Worm (Caenorhabditis elegans) whole organism, L1 larva: ENCODE data around the gene C25E10.13.

Experiments used
- C04F5.9 ChIP-seq: sonication (generic microtip); optimal IDR thresholded peaks from 2 replicates; lab custom pipeline; 2016; ENCODE audit warnings: missing genetic modification characterization, missing compliant biosample characterization
- aly-2 ChIP-seq: fragments of 150-350 bp; optimal IDR thresholded peaks from 2 replicates; lab custom pipeline; 2014; ENCODE audit warnings: missing biosample characterization, missing genetic modification characterization
- ama-1 ChIP-seq: fragments of 150-350 bp; optimal IDR thresholded peaks from 2 replicates; lab custom pipeline; 2014
- blmp-1 ChIP-seq: fragments of 150-350 bp; optimal IDR thresholded peaks from 2 replicates; lab custom pipeline; 2014; ENCODE audit warnings: missing biosample characterization, missing genetic modification characterization
- ceh-63 ChIP-seq: fragments of 200-800 bp; sonication (Bioruptor generic); optimal IDR thresholded peaks from 2 replicates; lab custom pipeline; 2018; ENCODE audit warnings: mild to moderate bottlenecking, missing genetic modification characterization, missing compliant biosample characterization
- ceh-8 ChIP-seq: fragments of 200-800 bp; sonication (Bioruptor generic); optimal IDR thresholded peaks from 2 replicates; lab custom pipeline; 2018; ENCODE audit warnings: mild to moderate bottlenecking, missing genetic modification characterization, moderate library complexity, missing compliant biosample characterization
- ceh-82 ChIP-seq, 3 experiments: fragments of 150-350 bp in 1 of 3; sonication (generic microtip) in 2 of 3; optimal IDR thresholded peaks; 2 replicates each; lab custom pipeline; 2014 to 2017; ENCODE audit warnings: missing biosample characterization in 3 of 3, missing genetic modification characterization in 3 of 3
- ceh-88 ChIP-seq: fragments of 200-800 bp; sonication (Bioruptor generic); IDR thresholded peaks from 2 replicates; pipeline ENCODE4 v1.3.6; 2022; ENCODE audit warnings: missing genetic modification characterization, missing compliant biosample characterization
- ceh-90 ChIP-seq: sonication (generic microtip); optimal IDR thresholded peaks from 2 replicates; lab custom pipeline; 2016; ENCODE audit warnings: missing genetic modification characterization, missing compliant biosample characterization
- ces-1 ChIP-seq: fragments of 150-350 bp; optimal IDR thresholded peaks from 2 replicates; lab custom pipeline; 2014; ENCODE audit warnings: missing biosample characterization, missing genetic modification reagents, missing genetic modification characterization
- dsc-1 ChIP-seq: sonication (generic microtip); optimal IDR thresholded peaks from 2 replicates; lab custom pipeline; 2016; ENCODE audit warnings: mild to moderate bottlenecking, missing genetic modification characterization, missing compliant biosample characterization
- egl-27 ChIP-seq, 2 experiments: fragments of 150-350 bp in 1 of 2; sonication (generic microtip); optimal IDR thresholded peaks; 3 replicates each; lab custom pipeline; 2017 to 2018; ENCODE audit warnings: missing biosample characterization in 2 of 2, missing genetic modification characterization in 2 of 2, missing genetic modification reagents in 2 of 2
- elt-2 ChIP-seq: sonication (generic microtip); optimal IDR thresholded peaks from 2 replicates; lab custom pipeline; 2016; ENCODE audit warnings: missing genetic modification characterization, mild to moderate bottlenecking, inconsistent platforms, missing compliant biosample characterization, missing genetic modification reagents
- elt-3 ChIP-seq, 6 experiments: fragments of 150-350 bp in 1 of 6; sonication (generic microtip); optimal IDR thresholded peaks; 2 replicates each; lab custom pipeline; 2017 to 2018; ENCODE audit warnings: missing biosample characterization in 6 of 6, missing genetic modification characterization in 6 of 6, inconsistent platforms in 1 of 6
- ets-5 ChIP-seq: fragments of 200-800 bp; sonication (Bioruptor generic); IDR thresholded peaks from 2 replicates; pipeline ENCODE4 v1.3.6; 2022; ENCODE audit warnings: missing genetic modification characterization, missing compliant biosample characterization
- fkh-4 ChIP-seq: sonication (generic microtip); optimal IDR thresholded peaks from 2 replicates; lab custom pipeline; 2016; ENCODE audit warnings: missing compliant biosample characterization, missing genetic modification characterization, borderline replicate concordance
- fos-1 ChIP-seq: fragments of 150-350 bp; optimal IDR thresholded peaks from 2 replicates; lab custom pipeline; 2014; ENCODE audit warnings: missing biosample characterization, missing genetic modification characterization
- hlh-17 ChIP-seq: fragments of 200-800 bp; sonication (Bioruptor generic); optimal IDR thresholded peaks from 2 replicates; lab custom pipeline; 2018; ENCODE audit warnings: missing genetic modification characterization, mild to moderate bottlenecking, missing compliant biosample characterization, moderate library complexity, borderline replicate concordance
- hlh-4 ChIP-seq: sonication (generic microtip); optimal IDR thresholded peaks from 2 replicates; lab custom pipeline; 2016; ENCODE audit warnings: mild to moderate bottlenecking, missing genetic modification characterization, missing compliant biosample characterization
- hpl-2 ChIP-seq: fragments of 150-350 bp; optimal IDR thresholded peaks from 2 replicates; lab custom pipeline; 2014; ENCODE audit warnings: missing biosample characterization, missing genetic modification reagents, missing genetic modification characterization
- irx-1 ChIP-seq: sonication (generic microtip); optimal IDR thresholded peaks from 2 replicates; lab custom pipeline; 2016; ENCODE audit warnings: missing genetic modification characterization, missing compliant biosample characterization
- isw-1 ChIP-seq: fragments of 200-800 bp; sonication (Bioruptor generic); IDR thresholded peaks from 2 replicates; pipeline ENCODE4 v1.3.6; 2022; ENCODE audit warnings: missing genetic modification characterization, missing compliant biosample characterization
- jun-1 ChIP-seq: fragments of 150-350 bp; optimal IDR thresholded peaks from 2 replicates; lab custom pipeline; 2014; ENCODE audit warnings: missing biosample characterization, missing genetic modification reagents, missing genetic modification characterization
- lin-14 ChIP-seq: fragments of 200-800 bp; sonication (Bioruptor generic); optimal IDR thresholded peaks from 2 replicates; lab custom pipeline; 2018; ENCODE audit warnings: mild to moderate bottlenecking, missing genetic modification characterization, moderate library complexity, missing compliant biosample characterization
- lin-15B ChIP-seq: fragments of 150-350 bp; sonication (generic microtip); optimal IDR thresholded peaks from 3 replicates; lab custom pipeline; 2014; ENCODE audit warnings: missing biosample characterization, missing genetic modification characterization
- lin-35 ChIP-seq, 2 experiments: fragments of 150-350 bp; optimal IDR thresholded peaks; 2 replicates each; lab custom pipeline; 2014; ENCODE audit warnings: missing biosample characterization in 2 of 2, missing genetic modification characterization in 2 of 2, missing genetic modification reagents in 2 of 2
- lin-39 ChIP-seq: fragments of 150-350 bp; optimal IDR thresholded peaks from 2 replicates; lab custom pipeline; 2014; ENCODE audit warnings: missing biosample characterization, missing genetic modification reagents, missing genetic modification characterization
- lsy-2 ChIP-seq, 2 experiments: fragments of 150-350 bp; optimal IDR thresholded peaks; 2 replicates each; lab custom pipeline; 2014; ENCODE audit warnings: missing biosample characterization in 2 of 2, missing genetic modification characterization in 2 of 2
- mab-9 ChIP-seq: fragments of 200-800 bp; sonication (Bioruptor generic); IDR thresholded peaks from 2 replicates; pipeline ENCODE4 v1.3.6; 2022; ENCODE audit warnings: missing genetic modification reagents, missing genetic modification characterization, missing compliant biosample characterization
- mdl-1 ChIP-seq, 2 experiments: fragments of 150-350 bp; optimal IDR thresholded peaks; 2 replicates each; lab custom pipeline; 2014 to 2017; ENCODE audit warnings: missing biosample characterization in 2 of 2, missing genetic modification characterization in 2 of 2, inconsistent platforms in 1 of 2
- mef-2 ChIP-seq: fragments of 150-350 bp; optimal IDR thresholded peaks from 2 replicates; lab custom pipeline; 2014; ENCODE audit warnings: missing biosample characterization, missing genetic modification characterization
- mep-1 ChIP-seq: fragments of 150-350 bp; optimal IDR thresholded peaks from 2 replicates; lab custom pipeline; 2014; ENCODE audit warnings: missing biosample characterization, missing genetic modification characterization
- nhr-19 ChIP-seq: fragments of 200-800 bp; sonication (Bioruptor generic); conservative IDR thresholded peaks from 2 replicates; pipeline ENCODE4 v1.3.6; 2022; ENCODE audit warnings: missing genetic modification characterization, missing compliant biosample characterization
- nhr-20 ChIP-seq: sonication (generic microtip); optimal IDR thresholded peaks from 2 replicates; lab custom pipeline; 2016; ENCODE audit warnings: mild to moderate bottlenecking, missing genetic modification characterization, missing compliant biosample characterization
- nhr-47 ChIP-seq: sonication (generic microtip); optimal IDR thresholded peaks from 2 replicates; lab custom pipeline; 2016; ENCODE audit warnings: mild to moderate bottlenecking, missing genetic modification characterization, moderate library complexity, missing compliant biosample characterization
- nhr-71 ChIP-seq: sonication (generic microtip); optimal IDR thresholded peaks from 2 replicates; lab custom pipeline; 2016; ENCODE audit warnings: mild to moderate bottlenecking, missing genetic modification characterization, moderate library complexity, missing compliant biosample characterization
- nhr-85 ChIP-seq: sonication (generic microtip); peaks from one replicate; lab custom pipeline; 2016; ENCODE audit warnings: missing genetic modification characterization, inconsistent platforms, missing compliant biosample characterization
- nhr-90 ChIP-seq: sonication (generic microtip); optimal IDR thresholded peaks from 2 replicates; lab custom pipeline; 2016; ENCODE audit warnings: mild to moderate bottlenecking, missing genetic modification characterization, missing compliant biosample characterization; ENCODE audit not compliant: poor library complexity
- rnt-1 ChIP-seq: sonication (generic microtip); optimal IDR thresholded peaks from 2 replicates; lab custom pipeline; 2016; ENCODE audit warnings: mild to moderate bottlenecking, missing genetic modification characterization, moderate library complexity, missing compliant biosample characterization
- skn-1 ChIP-seq: fragments of 150-350 bp; optimal IDR thresholded peaks from 2 replicates; lab custom pipeline; 2014; ENCODE audit warnings: missing biosample characterization, missing genetic modification characterization
- snu-23 ChIP-seq: sonication (generic microtip); optimal IDR thresholded peaks from 2 replicates; lab custom pipeline; 2016; ENCODE audit warnings: missing genetic modification characterization, missing compliant biosample characterization
- sox-4 ChIP-seq: sonication (generic microtip); optimal IDR thresholded peaks from 2 replicates; lab custom pipeline; 2016; ENCODE audit warnings: missing genetic modification characterization, missing compliant biosample characterization
- sptf-1 ChIP-seq: fragments of 150-350 bp; optimal IDR thresholded peaks from 2 replicates; lab custom pipeline; 2014; ENCODE audit warnings: missing biosample characterization, missing genetic modification characterization
- sup-37 ChIP-seq: fragments of 200-800 bp; sonication (Bioruptor generic); optimal IDR thresholded peaks from 2 replicates; lab custom pipeline; 2018; ENCODE audit warnings: mild to moderate bottlenecking, missing genetic modification characterization, missing compliant biosample characterization
- tbx-2 ChIP-seq: sonication (generic microtip); optimal IDR thresholded peaks from 2 replicates; lab custom pipeline; 2016; ENCODE audit warnings: missing genetic modification characterization, missing compliant biosample characterization
- unc-130 ChIP-seq: fragments of 150-350 bp; optimal IDR thresholded peaks from 2 replicates; lab custom pipeline; 2017; ENCODE audit warnings: missing biosample characterization, missing genetic modification characterization, inconsistent platforms
- unc-86 ChIP-seq: sonication (generic microtip); optimal IDR thresholded peaks from 2 replicates; lab custom pipeline; 2016; ENCODE audit warnings: missing genetic modification characterization, missing compliant biosample characterization
- vab-15 ChIP-seq: sonication (generic microtip); optimal IDR thresholded peaks from 2 replicates; lab custom pipeline; 2017; ENCODE audit warnings: missing genotype, mild to moderate bottlenecking, missing genetic modification characterization, missing compliant biosample characterization
- xbp-1 ChIP-seq: sonication (generic microtip); optimal IDR thresholded peaks from 2 replicates; lab custom pipeline; 2016; ENCODE audit warnings: missing genetic modification characterization, missing compliant biosample characterization
- zag-1 ChIP-seq: fragments of 150-350 bp; optimal IDR thresholded peaks from 2 replicates; lab custom pipeline; 2014; ENCODE audit warnings: missing biosample characterization, missing genetic modification characterization
- zip-4 ChIP-seq: fragments of 200-800 bp; sonication (Bioruptor generic); optimal IDR thresholded peaks from 2 replicates; lab custom pipeline; 2018; ENCODE audit warnings: mild to moderate bottlenecking, missing genetic modification characterization, moderate library complexity, missing compliant biosample characterization
- ztf-4 ChIP-seq: fragments of 150-350 bp; optimal IDR thresholded peaks from 2 replicates; lab custom pipeline; 2014; ENCODE audit warnings: missing biosample characterization, missing genetic modification characterization

Gene C25E10.13

ce11 chrV:9078815-9079525, 19.4 kb downstream of the C25E10.13 start:
- TF ChIP-seq nhr-71 (peak; percentile 37), egl-27 (tag; optimal IDR thresholded peaks at IDR 0.05; lab: Kevin White, UChicago) (no peak), fos-1 (no peak), C04F5.9 (no peak), ces-1 (GFP tag; lab: Kevin White, UChicago) (no peak), nhr-90 (tag; lab: Kevin White, UChicago) (peak; percentile 1), hlh-17 (GFP tag; lab: Kevin White, UChicago) (no peak), ztf-4 (no peak), sox-4 (tag; lab: Kevin White, UChicago) (no peak), elt-3 (tag; optimal IDR thresholded peaks at IDR 0.05; lab: Kevin White, UChicago) (peak in 1 of 6 experiments; percentile 69), lin-39 (tag; lab: Kevin White, UChicago) (no peak), lin-14 (GFP tag; lab: Kevin White, UChicago) (peak; percentile 35), nhr-47 (no peak), lsy-2 (tag; optimal IDR thresholded peaks at IDR 0.05; lab: Kevin White, UChicago) (no peak), fkh-4 (tag; lab: Kevin White, UChicago) (no peak), zip-4 (GFP tag; lab: Kevin White, UChicago) (no peak), tbx-2 (tag; lab: Kevin White, UChicago) (peak; percentile 9), ama-1 (lab: Kevin White, UChicago) (no peak), hlh-4 (tag; lab: Kevin White, UChicago) (no peak), mep-1 (tag; lab: Kevin White, UChicago) (no peak), sptf-1 (tag; lab: Kevin White, UChicago) (no peak), sup-37 (GFP tag; lab: Kevin White, UChicago) (no peak), snu-23 (peak; percentile 37), nhr-85 (tag; lab: Kevin White, UChicago) (peak; percentile 78), ceh-90 (tag; lab: Kevin White, UChicago) (no peak), lin-35 (GFP tag; optimal IDR thresholded peaks at IDR 0.05; lab: Kevin White, UChicago) (peak in 1 of 2 experiments; percentile 70), jun-1 (tag; lab: Kevin White, UChicago) (peak; percentile 26), blmp-1 (peak; percentile 87), vab-15 (tag; lab: Kevin White, UChicago) (no peak), ceh-8 (GFP tag; lab: Kevin White, UChicago) (no peak), lin-15B (no peak), ceh-88 (no peak), ets-5 (no peak), unc-130 (tag; lab: Kevin White, UChicago) (peak; percentile 19), zag-1 (tag; lab: Kevin White, UChicago) (no peak), mab-9 (no peak), aly-2 (tag; lab: Kevin White, UChicago) (no peak), mdl-1 (tag; optimal IDR thresholded peaks at IDR 0.05; lab: Kevin White, UChicago) (peak in 1 of 2 experiments; percentile 45), ceh-82 (tag; optimal IDR thresholded peaks at IDR 0.05; lab: Kevin White, UChicago) (no peak), ceh-63 (GFP tag; lab: Kevin White, UChicago) (no peak), hpl-2 (GFP tag; lab: Kevin White, UChicago) (no peak), irx-1 (tag; lab: Kevin White, UChicago) (no peak), nhr-20 (tag; lab: Kevin White, UChicago) (peak; percentile 81), rnt-1 (tag; lab: Kevin White, UChicago) (no peak), dsc-1 (tag; lab: Kevin White, UChicago) (no peak), nhr-19 (peak; percentile 61), unc-86 (tag; lab: Kevin White, UChicago) (no peak), xbp-1 (tag; lab: Kevin White, UChicago) (no peak), mef-2 (tag; lab: Kevin White, UChicago) (no peak), skn-1 (tag; lab: Kevin White, UChicago) (peak; percentile 22), elt-2 (tag; lab: Kevin White, UChicago) (peak; percentile 75), isw-1 (GFP tag; lab: Robert Waterston, UW) (no peak)
